Fruit fly (Drosophila melanogaster) whole organism, embryonic: Measurements from ENCODE around the gene CG10011.

Experiments used
- Awh ChIP-seq: fragments of 200-800 bp; sonication (Bioruptor generic); IDR thresholded peaks from 2 replicates; pipeline ENCODE4, ENCODE4 v1.3.6; 2022; ENCODE audit warnings: missing biosample characterization, missing genetic modification characterization
- Bgb ChIP-seq: fragments of 200-800 bp; sonication (Bioruptor generic); IDR thresholded peaks from 2 replicates; pipeline ENCODE4 v1.3.6; 2022; ENCODE audit warnings: missing biosample characterization, missing genetic modification characterization; ENCODE audit not compliant: partially characterized antibody
- CG10209 ChIP-seq: fragments of 200-800 bp; sonication (Bioruptor generic); optimal IDR thresholded peaks from 3 replicates; lab custom pipeline; 2017; ENCODE audit warnings: missing biosample characterization, mild to moderate bottlenecking, missing genetic modification characterization, missing genetic modification reagents
- CG10543 ChIP-seq: fragments of 200-800 bp; sonication (Bioruptor generic); optimal IDR thresholded peaks from 3 replicates; lab custom pipeline; 2017; ENCODE audit warnings: missing biosample characterization, mild to moderate bottlenecking, missing genetic modification characterization, moderate library complexity
- CG11398 ChIP-seq: fragments of 200-800 bp; sonication (Bioruptor generic); optimal IDR thresholded peaks from 2 replicates; lab custom pipeline; 2016; ENCODE audit warnings: missing biosample characterization, missing genetic modification characterization
- CG11723 ChIP-seq: fragments of 200-800 bp; sonication (Bioruptor generic); optimal IDR thresholded peaks from 2 replicates; lab custom pipeline; 2017; ENCODE audit warnings: missing biosample characterization, mild to moderate bottlenecking, missing genetic modification characterization
- CG12104 ChIP-seq: fragments of 200-800 bp; sonication (Bioruptor generic); optimal IDR thresholded peaks from 3 replicates; lab custom pipeline; 2016; ENCODE audit warnings: missing biosample characterization, missing genetic modification characterization
- CG13296 ChIP-seq: fragments of 200-800 bp; sonication (Bioruptor generic); optimal IDR thresholded peaks from 3 replicates; lab custom pipeline; 2018; ENCODE audit warnings: missing biosample characterization, mild to moderate bottlenecking, missing genetic modification characterization
- CG15696 ChIP-seq: fragments of 200-800 bp; sonication (Bioruptor generic); optimal IDR thresholded peaks from 2 replicates; lab custom pipeline; 2019; ENCODE audit warnings: missing biosample characterization, mild to moderate bottlenecking, missing genetic modification characterization, moderate library complexity
- CG16813 ChIP-seq: fragments of 200-800 bp; sonication (Bioruptor generic); IDR thresholded peaks from 3 replicates; pipeline ENCODE4 v1.3.6; 2022; ENCODE audit warnings: missing biosample characterization, missing genetic modification characterization; ENCODE audit not compliant: partially characterized antibody
- CG17328 ChIP-seq: fragments of 200-800 bp; sonication (Bioruptor generic); IDR thresholded peaks from 2 replicates; pipeline ENCODE4 v1.3.6; 2022; ENCODE audit warnings: missing biosample characterization, missing genetic modification characterization
- CG32767 ChIP-seq: fragments of 200-800 bp; sonication (Bioruptor generic); IDR thresholded peaks from 2 replicates; pipeline ENCODE4 v1.3.6; 2022; ENCODE audit warnings: missing biosample characterization, missing genetic modification characterization
- CG34422 ChIP-seq: fragments of 200-800 bp; sonication (Bioruptor generic); IDR thresholded peaks from 3 replicates; pipeline ENCODE4 v1.3.6; 2022; ENCODE audit warnings: missing biosample characterization, missing genetic modification characterization
- CG4282 ChIP-seq: fragments of 200-800 bp; sonication (Bioruptor generic); optimal IDR thresholded peaks from 2 replicates; lab custom pipeline; 2016; ENCODE audit warnings: missing biosample characterization, missing genetic modification characterization
- CG4707 ChIP-seq: fragments of 200-800 bp; sonication (Bioruptor generic); optimal IDR thresholded peaks from 2 replicates; lab custom pipeline; 2018; ENCODE audit warnings: missing biosample characterization, mild to moderate bottlenecking, missing genetic modification characterization, moderate library complexity
- CG6689 ChIP-seq: fragments of 200-800 bp; sonication (Bioruptor generic); IDR thresholded peaks from 2 replicates; pipeline ENCODE4 v1.3.6; 2022; ENCODE audit warnings: missing biosample characterization, missing genetic modification characterization
- CG6813 ChIP-seq: fragments of 200-800 bp; sonication (Bioruptor generic); optimal IDR thresholded peaks from 2 replicates; lab custom pipeline; 2017; ENCODE audit warnings: missing biosample characterization, missing genetic modification characterization, mild to moderate bottlenecking, moderate library complexity, missing genetic modification reagents
- CG8089 ChIP-seq: fragments of 200-800 bp; sonication (Bioruptor generic); optimal IDR thresholded peaks from 3 replicates; lab custom pipeline; 2016; ENCODE audit warnings: missing biosample characterization, missing genetic modification characterization
- CG8359 ChIP-seq: fragments of 200-800 bp; sonication (Bioruptor generic); optimal IDR thresholded peaks from 2 replicates; lab custom pipeline; 2017; ENCODE audit warnings: missing biosample characterization, mild to moderate bottlenecking, missing genetic modification characterization, borderline replicate concordance
- CkIIα-i1 ChIP-seq: fragments of 200-800 bp; sonication (Bioruptor generic); IDR thresholded peaks from 2 replicates; pipeline ENCODE4 v1.3.6; 2022; ENCODE audit warnings: missing biosample characterization, missing genetic modification characterization
- HHEX ChIP-seq: fragments of 200-800 bp; sonication (Bioruptor generic); optimal IDR thresholded peaks from 3 replicates; lab custom pipeline; 2017; ENCODE audit warnings: missing biosample characterization, mild to moderate bottlenecking, missing genetic modification characterization, missing genetic modification reagents
- HLH4C ChIP-seq: fragments of 200-800 bp; sonication (Bioruptor generic); IDR thresholded peaks from 3 replicates; pipeline ENCODE4 v1.3.6; 2022; ENCODE audit warnings: missing biosample characterization, missing genetic modification characterization; ENCODE audit not compliant: partially characterized antibody
- HmgZ ChIP-seq: fragments of 200-800 bp; sonication (Bioruptor generic); optimal IDR thresholded peaks from 2 replicates; lab custom pipeline; 2018; ENCODE audit warnings: missing biosample characterization, mild to moderate bottlenecking, missing genetic modification characterization
- Hsf ChIP-seq: fragments of 200-800 bp; sonication (Bioruptor generic); optimal IDR thresholded peaks from 3 replicates; lab custom pipeline; 2016; ENCODE audit warnings: missing biosample characterization, missing genetic modification characterization
- Nf-YA ChIP-seq: fragments of 200-800 bp; sonication (Bioruptor generic); IDR thresholded peaks from 2 replicates; pipeline ENCODE4 v1.3.6; 2022; ENCODE audit warnings: missing biosample characterization, missing genetic modification characterization
- Nf-YC ChIP-seq: fragments of 200-800 bp; optimal IDR thresholded peaks from 3 replicates; lab custom pipeline; 2019; ENCODE audit warnings: missing biosample characterization, mild to moderate bottlenecking, missing genetic modification characterization, moderate library complexity
- PHDP ChIP-seq: fragments of 200-800 bp; sonication (Bioruptor generic); optimal IDR thresholded peaks from 3 replicates; lab custom pipeline; 2018; ENCODE audit warnings: missing biosample characterization, mild to moderate bottlenecking, missing genetic modification characterization, moderate library complexity
- Rx ChIP-seq: fragments of 200-800 bp; sonication (Bioruptor generic); IDR thresholded peaks from 2 replicates; pipeline ENCODE4 v1.3.6; 2022; ENCODE audit warnings: missing biosample characterization, missing genetic modification characterization
- Scr ChIP-seq: fragments of 200-800 bp; sonication (Bioruptor generic); IDR thresholded peaks from 2 replicates; pipeline ENCODE4 v1.3.6; 2022; ENCODE audit warnings: missing biosample characterization, missing genetic modification characterization; ENCODE audit not compliant: partially characterized antibody
- Side ChIP-seq: fragments of 200-800 bp; sonication (Bioruptor generic); optimal IDR thresholded peaks from 2 replicates; lab custom pipeline; 2016; ENCODE audit warnings: missing biosample characterization, missing genetic modification characterization
- Sox100B ChIP-seq: fragments of 200-800 bp; sonication (Bioruptor generic); optimal IDR thresholded peaks from 3 replicates; lab custom pipeline; 2018; ENCODE audit warnings: missing biosample characterization, mild to moderate bottlenecking, missing genetic modification characterization
- Sox102F ChIP-seq: fragments of 200-800 bp; sonication (Bioruptor generic); optimal IDR thresholded peaks from 2 replicates; lab custom pipeline; 2018; ENCODE audit warnings: missing biosample characterization, mild to moderate bottlenecking, missing genetic modification characterization, moderate library complexity
- YL-1 ChIP-seq: fragments of 200-800 bp; sonication (Bioruptor generic); optimal IDR thresholded peaks from 3 replicates; lab custom pipeline; 2017; ENCODE audit warnings: missing biosample characterization, mild to moderate bottlenecking, missing genetic modification characterization
- cato ChIP-seq: fragments of 200-800 bp; sonication (Bioruptor generic); optimal IDR thresholded peaks from 2 replicates; lab custom pipeline; 2016; ENCODE audit warnings: missing biosample characterization, missing genetic modification characterization, borderline replicate concordance
- dimm ChIP-seq: fragments of 200-800 bp; sonication (Bioruptor generic); IDR thresholded peaks from 2 replicates; pipeline ENCODE4 v1.3.6; 2022; ENCODE audit warnings: missing biosample characterization, missing genetic modification characterization
- dmrt99B ChIP-seq: fragments of 200-800 bp; sonication (Bioruptor generic); optimal IDR thresholded peaks from 2 replicates; lab custom pipeline; 2018; ENCODE audit warnings: missing biosample characterization, mild to moderate bottlenecking, missing genetic modification characterization, moderate library complexity
- fd3F ChIP-seq: fragments of 200-800 bp; sonication (Bioruptor generic); optimal IDR thresholded peaks from 2 replicates; lab custom pipeline; 2018; ENCODE audit warnings: missing biosample characterization, mild to moderate bottlenecking, missing genetic modification characterization, moderate library complexity
- gce ChIP-seq: fragments of 200-800 bp; sonication (Bioruptor generic); IDR thresholded peaks from 3 replicates; pipeline ENCODE4 v1.3.6; 2022; ENCODE audit warnings: missing biosample characterization, missing genetic modification characterization
- h ChIP-seq: fragments of >200 bp; optimal IDR thresholded peaks from 2 replicates; lab custom pipeline; 2017
- hb ChIP-seq: fragments of 200-800 bp; sonication (Bioruptor generic); IDR thresholded peaks from 3 replicates; pipeline ENCODE4 v1.3.6; 2022; ENCODE audit warnings: missing biosample characterization, missing genetic modification characterization; ENCODE audit not compliant: partially characterized antibody
- jing ChIP-seq: fragments of 200-800 bp; sonication (Bioruptor generic); optimal IDR thresholded peaks from 2 replicates; lab custom pipeline; 2018; ENCODE audit warnings: missing biosample characterization, mild to moderate bottlenecking, missing genetic modification characterization
- ken ChIP-seq: fragments of 200-800 bp; sonication (Bioruptor generic); IDR thresholded peaks from 3 replicates; pipeline ENCODE4 v1.3.6; 2022; ENCODE audit warnings: missing biosample characterization, missing genetic modification characterization
- klu ChIP-seq: fragments of 200-800 bp; sonication (Bioruptor generic); IDR thresholded peaks from 2 replicates; pipeline ENCODE4 v1.3.6; 2022; ENCODE audit warnings: missing biosample characterization, missing genetic modification characterization
- lmd ChIP-seq: fragments of 200-800 bp; sonication (Bioruptor generic); IDR thresholded peaks from 2 replicates; pipeline ENCODE4 v1.3.6; 2022; ENCODE audit warnings: missing biosample characterization, missing genetic modification characterization
- maf-S ChIP-seq: fragments of 200-800 bp; sonication (Bioruptor generic); optimal IDR thresholded peaks from 2 replicates; lab custom pipeline; 2016; ENCODE audit warnings: missing biosample characterization, missing genetic modification characterization
- mam ChIP-seq: fragments of 200-800 bp; sonication (Bioruptor generic); optimal IDR thresholded peaks from 3 replicates; lab custom pipeline; 2016; ENCODE audit warnings: missing biosample characterization, missing genetic modification characterization
- oc ChIP-seq: fragments of 200-800 bp; sonication (Bioruptor generic); optimal IDR thresholded peaks from 2 replicates; lab custom pipeline; 2018; ENCODE audit warnings: missing biosample characterization, mild to moderate bottlenecking, missing genetic modification characterization, moderate library complexity
- tin ChIP-seq: fragments of 200-800 bp; sonication (Bioruptor generic); optimal IDR thresholded peaks from 3 replicates; lab custom pipeline; 2016; ENCODE audit warnings: missing biosample characterization, missing genetic modification characterization
- wek ChIP-seq: fragments of 200-800 bp; sonication (Bioruptor generic); optimal IDR thresholded peaks from 3 replicates; lab custom pipeline; 2018; ENCODE audit warnings: missing biosample characterization, mild to moderate bottlenecking, missing genetic modification characterization, moderate library complexity
- wor ChIP-seq: fragments of 200-800 bp; sonication (Bioruptor generic); IDR thresholded peaks from 2 replicates; pipeline ENCODE4 v1.3.6; 2022; ENCODE audit warnings: missing biosample characterization, missing genetic modification characterization

Gene CG10011

dm6 chr3R:28600144-28600792 lies 34.6 kb downstream of the CG10011 start (continued):
- TF ChIP-seq jing (GFP tag; lab: Kevin White, UChicago): no peak
- no peak for TF ChIP-seq Rx (GFP tag; lab: Robert Waterston, UW)
- TF ChIP-seq Awh (GFP tag; lab: Robert Waterston, UW): no peak
- peak; percentile 9 for TF ChIP-seq CG15696
- TF ChIP-seq dmrt99B: no peak
- TF ChIP-seq Nf-YA (GFP tag; lab: Robert Waterston, UW): no peak
- TF ChIP-seq Bgb (GFP tag; lab: Robert Waterston, UW): peak; percentile 62; the same call in 1 of the 2 replicates
- TF ChIP-seq CG34422 (GFP tag; lab: Robert Waterston, UW): peak; percentile 71; the same call in 2 of the 3 replicates
- no peak for TF ChIP-seq klu (GFP tag; lab: Robert Waterston, UW)
- TF ChIP-seq mam: no peak
- peak; percentile 27 for TF ChIP-seq HmgZ (tag; lab: Kevin White, UChicago)
- TF ChIP-seq CG16813 (GFP tag; lab: Robert Waterston, UW): peak; percentile 46; the same call in 2 of the 3 replicates
- TF ChIP-seq Scr (GFP tag; lab: Robert Waterston, UW): peak; percentile 41; the same call in 1 of the 2 replicates
- no peak for TF ChIP-seq wek (GFP tag; lab: Kevin White, UChicago)
- TF ChIP-seq PHDP: no peak
- TF ChIP-seq CG10209 (GFP tag; lab: Kevin White, UChicago): no peak
- peak; percentile 5 for TF ChIP-seq Hsf (GFP tag; lab: Kevin White, UChicago)
- no peak for TF ChIP-seq fd3F (GFP tag; lab: Kevin White, UChicago)
- no peak for TF ChIP-seq gce (GFP tag; lab: Robert Waterston, UW)
- no peak for TF ChIP-seq CG4707 (GFP tag; lab: Kevin White, UChicago)
- peak; percentile 45 for TF ChIP-seq CG10543
- no peak for TF ChIP-seq dimm (GFP tag; lab: Robert Waterston, UW)
- TF ChIP-seq HHEX: no peak
- no peak for TF ChIP-seq CG6689 (GFP tag; lab: Robert Waterston, UW)
- TF ChIP-seq CG17328 (GFP tag; lab: Robert Waterston, UW): no peak
- TF ChIP-seq HLH4C: peak; percentile 60; the same call in 2 of the 3 replicates
- TF ChIP-seq YL-1 (GFP tag; lab: Kevin White, UChicago): peak; percentile 98
- TF ChIP-seq ken (GFP tag; lab: Robert Waterston, UW): no peak; the same call in 2 of the 3 replicates
- no peak for TF ChIP-seq hb
- 0 out of 2 replicates have a peak, but pooled peaks have one; percentile 21 for TF ChIP-seq CG32767 (GFP tag; lab: Robert Waterston, UW)
- TF ChIP-seq tin: no peak
- no peak for TF ChIP-seq h
- TF ChIP-seq cato (GFP tag; lab: Kevin White, UChicago): no peak
- TF ChIP-seq oc (tag; lab: Kevin White, UChicago): no peak
- TF ChIP-seq CG13296 (GFP tag; lab: Kevin White, UChicago): no peak
- TF ChIP-seq CG12104: no peak
- no peak for TF ChIP-seq CG11723 (GFP tag; lab: Kevin White, UChicago)
- TF ChIP-seq Side (GFP tag; lab: Kevin White, UChicago): no peak
- TF ChIP-seq CG11398 (GFP tag; lab: Kevin White, UChicago): no peak
- no peak for TF ChIP-seq CG4282
- no peak for TF ChIP-seq Sox102F (GFP tag; lab: Kevin White, UChicago)
- no peak for TF ChIP-seq CG8089
- TF ChIP-seq lmd (GFP tag; lab: Robert Waterston, UW): no peak
- peak; percentile 12 for TF ChIP-seq Nf-YC
- TF ChIP-seq maf-S (GFP tag; lab: Kevin White, UChicago): no peak
- peak; percentile 13 for TF ChIP-seq CG6813
- no peak for TF ChIP-seq Sox100B (GFP tag; lab: Kevin White, UChicago)
- TF ChIP-seq wor (GFP tag; lab: Robert Waterston, UW): no peak
- TF ChIP-seq CG8359 (GFP tag; lab: Kevin White, UChicago): no peak
- no peak for TF ChIP-seq CkIIα-i1
